Worm (Caenorhabditis elegans) whole organism, young adult: ENCODE data around the gene F55G7.3.
A peak's percentile ranks its signal among the peaks of the same experiment; 100 is the strongest.

Source experiments
- B0261.1 ChIP-seq: sonication (generic microtip); optimal IDR thresholded peaks from 2 replicates; lab custom pipeline; 2016; ENCODE audit warnings: mild to moderate bottlenecking, missing genetic modification characterization, moderate library complexity, missing compliant biosample characterization
- F22D6.2 ChIP-seq: sonication (generic microtip); optimal IDR thresholded peaks from 2 replicates; lab custom pipeline; 2016; ENCODE audit warnings: mild to moderate bottlenecking, missing genetic modification characterization, missing compliant biosample characterization
- F23B12.7 ChIP-seq: sonication (generic microtip); optimal IDR thresholded peaks from 2 replicates; lab custom pipeline; 2017; ENCODE audit warnings: missing genetic modification characterization, mild to moderate bottlenecking, missing compliant biosample characterization, antibody characterized with exemption, moderate library complexity; ENCODE audit not compliant: insufficient read depth
- F39B2.1 ChIP-seq: fragments of 200-800 bp; sonication (Bioruptor generic); IDR thresholded peaks from 2 replicates; pipeline ENCODE4 v1.3.6; 2022; ENCODE audit warnings: missing genetic modification reagents, missing genetic modification characterization, missing compliant biosample characterization
- F49E8.2 ChIP-seq: sonication (generic microtip); optimal IDR thresholded peaks from 3 replicates; lab custom pipeline; 2017; ENCODE audit warnings: missing genetic modification characterization, mild to moderate bottlenecking, missing compliant biosample characterization, antibody characterized with exemption, moderate library complexity; ENCODE audit not compliant: insufficient read depth
- F57A8.1 ChIP-seq: fragments of 200-800 bp; sonication (Bioruptor generic); optimal IDR thresholded peaks from 2 replicates; lab custom pipeline; 2018; ENCODE audit warnings: mild to moderate bottlenecking, missing genetic modification characterization, moderate library complexity, missing compliant biosample characterization
- F57C9.4 ChIP-seq: sonication (generic microtip); optimal IDR thresholded peaks from 2 replicates; lab custom pipeline; 2017; ENCODE audit warnings: mild to moderate bottlenecking, missing genetic modification characterization, missing compliant biosample characterization
- T07F8.4 ChIP-seq: sonication (generic microtip); optimal IDR thresholded peaks from 2 replicates; lab custom pipeline; 2016; ENCODE audit warnings: mild to moderate bottlenecking, missing genetic modification characterization, moderate library complexity, missing compliant biosample characterization
- Y56A3A.18 ChIP-seq: fragments of 200-800 bp; sonication (Bioruptor generic); IDR thresholded peaks from 2 replicates; pipeline ENCODE4 v1.3.6; 2022; ENCODE audit warnings: missing genetic modification reagents, missing genetic modification characterization, missing compliant biosample characterization
- ama-1 ChIP-seq, 3 experiments: fragments of 150-350 bp in 1 of 3; sonication (generic microtip) in 2 of 3; optimal IDR thresholded peaks; 2 replicates each; lab custom pipeline; 2014 to 2018; ENCODE audit warnings: missing biosample characterization in 2 of 3, missing genetic modification characterization in 2 of 3, missing genetic modification reagents in 2 of 3
- aptf-3 ChIP-seq: fragments of 200-800 bp; sonication (Bioruptor generic); IDR thresholded peaks from 2 replicates; pipeline ENCODE4 v1.3.6; 2022; ENCODE audit warnings: missing genetic modification characterization, missing compliant biosample characterization
- atf-7 ChIP-seq: sonication (generic microtip); optimal IDR thresholded peaks from 2 replicates; lab custom pipeline; 2017; ENCODE audit warnings: mild to moderate bottlenecking, missing genetic modification characterization, missing compliant biosample characterization
- athp-1 ChIP-seq: sonication (generic microtip); optimal IDR thresholded peaks from 2 replicates; lab custom pipeline; 2017; ENCODE audit warnings: mild to moderate bottlenecking, missing genetic modification characterization, missing compliant biosample characterization
- bed-1 ChIP-seq: fragments of 200-800 bp; sonication (Bioruptor generic); IDR thresholded peaks from 2 replicates; pipeline ENCODE4 v1.3.6; 2022; ENCODE audit warnings: missing genetic modification reagents, missing genetic modification characterization, missing compliant biosample characterization
- cebp-2 ChIP-seq: fragments of 200-800 bp; sonication (Bioruptor generic); IDR thresholded peaks from 2 replicates; pipeline ENCODE4 v1.3.6; 2022; ENCODE audit warnings: missing genetic modification characterization, missing compliant biosample characterization
- ceh-100 ChIP-seq: fragments of 200-800 bp; sonication (Bioruptor generic); IDR thresholded peaks from 2 replicates; pipeline ENCODE4 v1.3.6; 2022; ENCODE audit warnings: missing genetic modification reagents, missing genetic modification characterization, missing compliant biosample characterization
- die-1 ChIP-seq: sonication (generic microtip); optimal IDR thresholded peaks from 2 replicates; lab custom pipeline; 2016; ENCODE audit warnings: missing genotype, mild to moderate bottlenecking, missing genetic modification characterization, missing compliant biosample characterization
- dox-1 ChIP-seq: fragments of 200-800 bp; sonication (Bioruptor generic); IDR thresholded peaks from 2 replicates; pipeline ENCODE4 v1.3.6; 2022; ENCODE audit warnings: missing genetic modification reagents, missing genetic modification characterization, missing compliant biosample characterization
- dpff-1 ChIP-seq: sonication (generic microtip); optimal IDR thresholded peaks from 2 replicates; lab custom pipeline; 2017; ENCODE audit warnings: mild to moderate bottlenecking, missing genetic modification characterization, missing compliant biosample characterization
- him-1 ChIP-seq: sonication (generic microtip); optimal IDR thresholded peaks from 2 replicates; lab custom pipeline; 2016; ENCODE audit warnings: missing genotype, missing genetic modification reagents, missing genetic modification characterization, missing compliant biosample characterization
- let-526 ChIP-seq: fragments of 200-800 bp; sonication (Bioruptor generic); IDR thresholded peaks from 2 replicates; pipeline ENCODE4 v1.3.6; 2022; ENCODE audit warnings: missing genetic modification reagents, missing genetic modification characterization, missing compliant biosample characterization
- lin-26 ChIP-seq: fragments of 200-800 bp; sonication (Bioruptor generic); IDR thresholded peaks from 2 replicates; pipeline ENCODE4 v1.3.6; 2022; ENCODE audit warnings: missing genetic modification reagents, missing genetic modification characterization, missing compliant biosample characterization
- lin-54 ChIP-seq: fragments of 200-800 bp; sonication (Bioruptor generic); optimal IDR thresholded peaks from 2 replicates; lab custom pipeline; 2018; ENCODE audit warnings: mild to moderate bottlenecking, missing genetic modification characterization, missing compliant biosample characterization
- lsy-27 ChIP-seq: sonication (generic microtip); optimal IDR thresholded peaks from 2 replicates; lab custom pipeline; 2017; ENCODE audit warnings: missing genetic modification characterization, mild to moderate bottlenecking, missing compliant biosample characterization, antibody characterized with exemption, missing genotype, borderline replicate concordance; ENCODE audit not compliant: insufficient read depth
- madf-3 ChIP-seq: fragments of 200-800 bp; sonication (Bioruptor generic); IDR thresholded peaks from 2 replicates; pipeline ENCODE4 v1.3.6; 2022; ENCODE audit warnings: missing genetic modification reagents, missing genetic modification characterization, missing compliant biosample characterization
- mcd-1 ChIP-seq: fragments of 200-800 bp; sonication (Bioruptor generic); IDR thresholded peaks from 2 replicates; pipeline ENCODE4 v1.3.6; 2022; ENCODE audit warnings: missing genetic modification reagents, missing genetic modification characterization, missing compliant biosample characterization
- mel-28 ChIP-seq: sonication (generic microtip); optimal IDR thresholded peaks from 2 replicates; lab custom pipeline; 2016; ENCODE audit warnings: borderline replicate concordance, mild to moderate bottlenecking, missing genetic modification characterization, missing compliant biosample characterization
- mes-4 ChIP-seq: sonication (generic microtip); optimal IDR thresholded peaks from 2 replicates; lab custom pipeline; 2016; ENCODE audit warnings: missing genotype, missing genetic modification characterization, missing compliant biosample characterization
- mxl-1 ChIP-seq: sonication (generic microtip); optimal IDR thresholded peaks from 2 replicates; lab custom pipeline; 2016; ENCODE audit warnings: missing genetic modification characterization, missing compliant biosample characterization
- nhr-120 ChIP-seq: fragments of 200-800 bp; sonication (Bioruptor generic); IDR thresholded peaks from 2 replicates; pipeline ENCODE4 v1.3.6; 2022; ENCODE audit warnings: missing genetic modification characterization, missing compliant biosample characterization
- nhr-179 ChIP-seq: sonication (generic microtip); optimal IDR thresholded peaks from 2 replicates; lab custom pipeline; 2016; ENCODE audit warnings: mild to moderate bottlenecking, missing genetic modification characterization, missing compliant biosample characterization
- nhr-80 ChIP-seq: sonication (generic microtip); optimal IDR thresholded peaks from 2 replicates; lab custom pipeline; 2016; ENCODE audit warnings: missing genetic modification characterization, missing compliant biosample characterization
- pbrm-1 ChIP-seq: fragments of 200-800 bp; sonication (Bioruptor generic); IDR thresholded peaks from 2 replicates; pipeline ENCODE4 v1.3.6; 2022; ENCODE audit warnings: missing genetic modification reagents, missing genetic modification characterization, missing compliant biosample characterization
- rcor-1 ChIP-seq: fragments of 200-800 bp; sonication (Bioruptor generic); IDR thresholded peaks from 2 replicates; pipeline ENCODE4 v1.3.6; 2022; ENCODE audit warnings: missing genetic modification reagents, missing genetic modification characterization, missing compliant biosample characterization
- rec-8 ChIP-seq, 2 experiments: sonication (generic microtip); optimal IDR thresholded peaks; 2 replicates each; lab custom pipeline; 2016; ENCODE audit warnings: mild to moderate bottlenecking in 2 of 2, missing genetic modification characterization in 2 of 2, missing genetic modification reagents in 2 of 2, missing genotype in 2 of 2, missing biosample characterization in 1 of 2, missing compliant biosample characterization in 1 of 2, moderate library complexity in 1 of 2
- repo-1 ChIP-seq: sonication (generic microtip); optimal IDR thresholded peaks from 2 replicates; lab custom pipeline; 2017; ENCODE audit warnings: mild to moderate bottlenecking, missing genetic modification characterization, missing compliant biosample characterization
- rpc-1 ChIP-seq, 2 experiments: fragments of 150-350 bp in 1 of 2; sonication (generic microtip) in 1 of 2; optimal IDR thresholded peaks; 2 replicates each; lab custom pipeline; 2014 to 2018; ENCODE audit warnings: missing biosample characterization in 1 of 2, missing genetic modification characterization in 1 of 2, missing genetic modification reagents in 1 of 2, missing genotype in 1 of 2
- snpc-1.3 ChIP-seq: sonication (generic microtip); optimal IDR thresholded peaks from 2 replicates; lab custom pipeline; 2017; ENCODE audit warnings: missing genetic modification characterization, mild to moderate bottlenecking, missing compliant biosample characterization, antibody characterized with exemption, moderate library complexity, missing genotype, missing genetic modification reagents; ENCODE audit not compliant: insufficient read depth
- snpc-4 ChIP-seq, 5 experiments: fragments of 150-350 bp in 1 of 5; sonication (generic microtip) in 4 of 5; optimal IDR thresholded peaks; 2 replicates each; lab custom pipeline; 2014 to 2018; ENCODE audit warnings: missing genetic modification characterization in 5 of 5, missing biosample characterization in 3 of 5, antibody characterized with exemption in 2 of 5, mild to moderate bottlenecking in 2 of 5, missing compliant biosample characterization in 2 of 5, missing genotype in 2 of 5, moderate library complexity in 2 of 5, missing genetic modification reagents in 1 of 5
- somi-1 ChIP-seq: fragments of 200-800 bp; sonication (Bioruptor generic); optimal IDR thresholded peaks from 2 replicates; lab custom pipeline; 2018; ENCODE audit warnings: mild to moderate bottlenecking, missing genetic modification characterization, missing compliant biosample characterization
- sptf-2 ChIP-seq: fragments of 200-800 bp; sonication (Bioruptor generic); optimal IDR thresholded peaks from 2 replicates; lab custom pipeline; 2018; ENCODE audit warnings: mild to moderate bottlenecking, missing genetic modification characterization, missing compliant biosample characterization
- tbp1 ChIP-seq: fragments of 200-800 bp; sonication (Bioruptor generic); optimal IDR thresholded peaks from 2 replicates; lab custom pipeline; 2018; ENCODE audit warnings: mild to moderate bottlenecking, missing genetic modification characterization, missing compliant biosample characterization
- tlf-1 ChIP-seq: fragments of 200-800 bp; sonication (Bioruptor generic); optimal IDR thresholded peaks from 2 replicates; lab custom pipeline; 2018; ENCODE audit warnings: mild to moderate bottlenecking, missing genetic modification characterization, missing compliant biosample characterization
- ztf-26 ChIP-seq: sonication (generic microtip); optimal IDR thresholded peaks from 2 replicates; lab custom pipeline; 2017; ENCODE audit warnings: missing genetic modification characterization, missing compliant biosample characterization
- ztf-3 ChIP-seq: fragments of 200-800 bp; sonication (Bioruptor generic); optimal IDR thresholded peaks from 2 replicates; lab custom pipeline; 2018; ENCODE audit warnings: mild to moderate bottlenecking, missing genetic modification characterization, missing compliant biosample characterization

The F55G7.3 gene

DNA sequence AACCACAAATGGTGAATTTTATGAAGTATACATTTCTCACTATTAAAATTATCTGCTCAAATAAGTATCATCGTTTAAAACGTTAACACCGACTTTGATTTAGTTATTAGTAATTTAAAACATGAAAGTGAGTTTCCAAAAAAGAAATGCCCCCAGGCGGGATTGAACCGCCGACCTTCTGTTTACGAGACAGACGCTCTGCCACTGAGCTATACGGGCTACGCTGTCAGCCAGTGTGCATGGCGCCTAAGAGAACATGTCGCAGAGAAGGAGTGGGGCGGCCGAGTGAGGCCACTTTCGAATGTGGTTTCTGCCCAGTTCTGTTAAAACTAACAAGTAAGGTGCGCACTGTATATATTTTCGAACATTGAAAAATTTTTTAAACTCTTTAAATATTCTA, 6.9 kb downstream of the F55G7.3 start (continued):
- TF ChIP-seq mel-28 (tag; lab: Kevin White, UChicago) (peak; percentile 39), ztf-3 (GFP tag; lab: Kevin White, UChicago) (no peak), die-1 (tag; lab: Kevin White, UChicago) (peak; percentile 84), Y56A3A.18 (GFP tag; lab: Robert Waterston, UW) (peak; percentile 76; the same call in 1 of the 2 replicates), him-1 (tag; lab: Kevin White, UChicago) (peak; percentile 91), atf-7 (tag; lab: Kevin White, UChicago) (peak; percentile 32), nhr-179 (peak; percentile 39), tbp1 (GFP tag; lab: Kevin White, UChicago) (peak; percentile 96), T07F8.4 (tag; lab: Kevin White, UChicago) (peak; percentile 25), ama-1 (optimal IDR thresholded peaks at IDR 0.05; lab: Kevin White, UChicago) (no peak), ama-1 (GFP tag; optimal IDR thresholded peaks at IDR 0.05; lab: Kevin White, UChicago) (peak in 1 of 2 experiments; percentile 25), F57A8.1 (GFP tag; lab: Kevin White, UChicago) (no peak), cebp-2 (GFP tag; lab: Robert Waterston, UW) (no peak), snpc-1.3 (tag; lab: Kevin White, UChicago) (peak; percentile 84), rec-8 (tag; optimal IDR thresholded peaks at IDR 0.05; lab: Kevin White, UChicago) (peak; percentile 78 to 80), mcd-1 (GFP tag; lab: Robert Waterston, UW) (peak; percentile 70), repo-1 (tag; lab: Kevin White, UChicago) (peak; percentile 5), dox-1 (GFP tag; lab: Robert Waterston, UW) (peak; percentile 81; the same call in 1 of the 2 replicates), mes-4 (tag; lab: Kevin White, UChicago) (peak; percentile 59), ztf-26 (tag; lab: Kevin White, UChicago) (peak; percentile 71), bed-1 (no peak), rcor-1 (peak; percentile 81), mxl-1 (peak; percentile 31), lin-54 (GFP tag; lab: Kevin White, UChicago) (peak; percentile 50), lsy-27 (tag; lab: Kevin White, UChicago) (no peak), F39B2.1 (GFP tag; lab: Robert Waterston, UW) (no peak), let-526 (GFP tag; lab: Robert Waterston, UW) (0 out of 2 replicates have a peak, but pooled peaks have one; percentile 35)

- TF ChIP-seq dpff-1 (tag; lab: Kevin White, UChicago) (no peak), aptf-3 (GFP tag; lab: Robert Waterston, UW) (no peak), snpc-4 (GFP tag; optimal IDR thresholded peaks at IDR 0.05; lab: Kevin White, UChicago) (peak; percentile 39), snpc-4 (tag; optimal IDR thresholded peaks at IDR 0.05; lab: Kevin White, UChicago) (peak in 2 of 4 experiments; percentile 56 to 70), pbrm-1 (GFP tag; lab: Robert Waterston, UW) (peak; percentile 78), F49E8.2 (no peak), T07F8.4 (tag; lab: Kevin White, UChicago) (peak; percentile 23), ceh-100 (no peak), F57C9.4 (tag; lab: Kevin White, UChicago) (no peak), atf-7 (tag; lab: Kevin White, UChicago) (peak; percentile 26), B0261.1 (tag; lab: Kevin White, UChicago) (peak; percentile 89), mes-4 (tag; lab: Kevin White, UChicago) (peak; percentile 2), sptf-2 (GFP tag; lab: Kevin White, UChicago) (peak; percentile 46), tlf-1 (GFP tag; lab: Kevin White, UChicago) (no peak), nhr-80 (tag; lab: Kevin White, UChicago) (no peak), mxl-1 (peak; percentile 85), mcd-1 (GFP tag; lab: Robert Waterston, UW) (no peak), athp-1 (peak; percentile 58), bed-1 (peak; percentile 56; the same call in 1 of the 2 replicates), F22D6.2 (tag; lab: Kevin White, UChicago) (no peak), lin-26 (no peak), madf-3 (GFP tag; lab: Robert Waterston, UW) (0 out of 2 replicates have a peak, but pooled peaks have one; percentile 17), rpc-1 (optimal IDR thresholded peaks at IDR 0.05; lab: Kevin White, UChicago) (peak; percentile 71), rpc-1 (tag; optimal IDR thresholded peaks at IDR 0.05; lab: Kevin White, UChicago) (peak; percentile 93), nhr-120 (GFP tag; lab: Robert Waterston, UW) (no peak), somi-1 (GFP tag; lab: Kevin White, UChicago) (peak; percentile 6), F23B12.7 (no peak)
Measured at ce11 chrX:11933547-11933946, 8.3 kb downstream of the F55G7.3 start.
